Worm (Caenorhabditis elegans) whole organism, L1 larva: ENCODE results near the gene sup-18.

Experiments used
- C04F5.9 ChIP-seq: sonication (generic microtip); optimal IDR thresholded peaks from 2 replicates; lab custom pipeline; 2016; ENCODE audit warnings: missing genetic modification characterization, missing compliant biosample characterization
- Y116A8C.19 ChIP-seq: sonication (generic microtip); optimal IDR thresholded peaks from 2 replicates; lab custom pipeline; 2016; ENCODE audit warnings: missing compliant biosample characterization, missing genetic modification characterization, borderline replicate concordance
- aha-1 ChIP-seq: fragments of 150-350 bp; optimal IDR thresholded peaks from 2 replicates; lab custom pipeline; 2014; ENCODE audit warnings: missing biosample characterization, missing genetic modification characterization
- ama-1 ChIP-seq: fragments of 150-350 bp; optimal IDR thresholded peaks from 2 replicates; lab custom pipeline; 2014
- blmp-1 ChIP-seq: fragments of 150-350 bp; optimal IDR thresholded peaks from 2 replicates; lab custom pipeline; 2014; ENCODE audit warnings: missing biosample characterization, missing genetic modification characterization
- ceh-90 ChIP-seq: sonication (generic microtip); optimal IDR thresholded peaks from 2 replicates; lab custom pipeline; 2016; ENCODE audit warnings: missing genetic modification characterization, missing compliant biosample characterization
- dsc-1 ChIP-seq: sonication (generic microtip); optimal IDR thresholded peaks from 2 replicates; lab custom pipeline; 2016; ENCODE audit warnings: mild to moderate bottlenecking, missing genetic modification characterization, missing compliant biosample characterization
- efl-1 ChIP-seq, 4 experiments: fragments of 150-350 bp; optimal IDR thresholded peaks in 3 of 4; peaks in 1 of 4; 1 replicate in 1 of 4; 2 replicates in 3 of 4; lab custom pipeline; 2014; ENCODE audit warnings: missing biosample characterization in 2 of 4, missing genetic modification characterization in 2 of 4, missing genetic modification reagents in 2 of 4
- egl-13 ChIP-seq: sonication (generic microtip); optimal IDR thresholded peaks from 2 replicates; lab custom pipeline; 2016; ENCODE audit warnings: missing genotype, missing genetic modification reagents, missing genetic modification characterization, missing compliant biosample characterization
- egl-27 ChIP-seq, 2 experiments: fragments of 150-350 bp in 1 of 2; sonication (generic microtip); optimal IDR thresholded peaks; 3 replicates each; lab custom pipeline; 2017 to 2018; ENCODE audit warnings: missing biosample characterization in 2 of 2, missing genetic modification characterization in 2 of 2, missing genetic modification reagents in 2 of 2
- elt-2 ChIP-seq: sonication (generic microtip); optimal IDR thresholded peaks from 2 replicates; lab custom pipeline; 2016; ENCODE audit warnings: missing genetic modification characterization, mild to moderate bottlenecking, inconsistent platforms, missing compliant biosample characterization, missing genetic modification reagents
- ets-5 ChIP-seq: fragments of 200-800 bp; sonication (Bioruptor generic); IDR thresholded peaks from 2 replicates; pipeline ENCODE4 v1.3.6; 2022; ENCODE audit warnings: missing genetic modification characterization, missing compliant biosample characterization
- grh-1 ChIP-seq: fragments of 200-800 bp; sonication (Bioruptor generic); IDR thresholded peaks from 2 replicates; pipeline ENCODE4 v1.3.6; 2022; ENCODE audit warnings: missing genetic modification reagents, missing genetic modification characterization, missing compliant biosample characterization
- irx-1 ChIP-seq: sonication (generic microtip); optimal IDR thresholded peaks from 2 replicates; lab custom pipeline; 2016; ENCODE audit warnings: missing genetic modification characterization, missing compliant biosample characterization
- lin-14 ChIP-seq: fragments of 200-800 bp; sonication (Bioruptor generic); optimal IDR thresholded peaks from 2 replicates; lab custom pipeline; 2018; ENCODE audit warnings: mild to moderate bottlenecking, missing genetic modification characterization, moderate library complexity, missing compliant biosample characterization
- lsy-2 ChIP-seq, 2 experiments: fragments of 150-350 bp; optimal IDR thresholded peaks; 2 replicates each; lab custom pipeline; 2014; ENCODE audit warnings: missing biosample characterization in 2 of 2, missing genetic modification characterization in 2 of 2
- mab-9 ChIP-seq: fragments of 200-800 bp; sonication (Bioruptor generic); IDR thresholded peaks from 2 replicates; pipeline ENCODE4 v1.3.6; 2022; ENCODE audit warnings: missing genetic modification reagents, missing genetic modification characterization, missing compliant biosample characterization
- mep-1 ChIP-seq: fragments of 150-350 bp; optimal IDR thresholded peaks from 2 replicates; lab custom pipeline; 2014; ENCODE audit warnings: missing biosample characterization, missing genetic modification characterization
- nhr-19 ChIP-seq: fragments of 200-800 bp; sonication (Bioruptor generic); conservative IDR thresholded peaks from 2 replicates; pipeline ENCODE4 v1.3.6; 2022; ENCODE audit warnings: missing genetic modification characterization, missing compliant biosample characterization
- nhr-20 ChIP-seq: sonication (generic microtip); optimal IDR thresholded peaks from 2 replicates; lab custom pipeline; 2016; ENCODE audit warnings: mild to moderate bottlenecking, missing genetic modification characterization, missing compliant biosample characterization
- nhr-237 ChIP-seq: fragments of 150-350 bp; optimal IDR thresholded peaks from 2 replicates; lab custom pipeline; 2014; ENCODE audit warnings: missing biosample characterization, missing genetic modification characterization
- nhr-28 ChIP-seq: fragments of 150-350 bp; optimal IDR thresholded peaks from 2 replicates; lab custom pipeline; 2014; ENCODE audit warnings: missing biosample characterization, missing genetic modification characterization
- nhr-71 ChIP-seq: sonication (generic microtip); optimal IDR thresholded peaks from 2 replicates; lab custom pipeline; 2016; ENCODE audit warnings: mild to moderate bottlenecking, missing genetic modification characterization, moderate library complexity, missing compliant biosample characterization
- nhr-77 ChIP-seq: fragments of 150-350 bp; optimal IDR thresholded peaks from 2 replicates; lab custom pipeline; 2014; ENCODE audit warnings: missing biosample characterization, missing genetic modification characterization
- nhr-84 ChIP-seq: sonication (generic microtip); optimal IDR thresholded peaks from 2 replicates; lab custom pipeline; 2017; ENCODE audit warnings: missing biosample characterization, missing genetic modification characterization
- nhr-90 ChIP-seq: sonication (generic microtip); optimal IDR thresholded peaks from 2 replicates; lab custom pipeline; 2016; ENCODE audit warnings: mild to moderate bottlenecking, missing genetic modification characterization, missing compliant biosample characterization; ENCODE audit not compliant: poor library complexity
- pag-3 ChIP-seq: sonication (generic microtip); optimal IDR thresholded peaks from 2 replicates; lab custom pipeline; 2017; ENCODE audit warnings: missing genetic modification characterization, mild to moderate bottlenecking, missing compliant biosample characterization, antibody characterized with exemption, borderline replicate concordance; ENCODE audit not compliant: insufficient read depth
- pqm-1 ChIP-seq: sonication (generic microtip); optimal IDR thresholded peaks from 3 replicates; lab custom pipeline; 2017; ENCODE audit warnings: missing biosample characterization, missing genetic modification characterization
- rnt-1 ChIP-seq: sonication (generic microtip); optimal IDR thresholded peaks from 2 replicates; lab custom pipeline; 2016; ENCODE audit warnings: mild to moderate bottlenecking, missing genetic modification characterization, moderate library complexity, missing compliant biosample characterization
- skn-1 ChIP-seq: fragments of 150-350 bp; optimal IDR thresholded peaks from 2 replicates; lab custom pipeline; 2014; ENCODE audit warnings: missing biosample characterization, missing genetic modification characterization
- snu-23 ChIP-seq: sonication (generic microtip); optimal IDR thresholded peaks from 2 replicates; lab custom pipeline; 2016; ENCODE audit warnings: missing genetic modification characterization, missing compliant biosample characterization
- sup-37 ChIP-seq: fragments of 200-800 bp; sonication (Bioruptor generic); optimal IDR thresholded peaks from 2 replicates; lab custom pipeline; 2018; ENCODE audit warnings: mild to moderate bottlenecking, missing genetic modification characterization, missing compliant biosample characterization
- unc-130 ChIP-seq: fragments of 150-350 bp; optimal IDR thresholded peaks from 2 replicates; lab custom pipeline; 2017; ENCODE audit warnings: missing biosample characterization, missing genetic modification characterization, inconsistent platforms
- vab-15 ChIP-seq: sonication (generic microtip); optimal IDR thresholded peaks from 2 replicates; lab custom pipeline; 2017; ENCODE audit warnings: missing genotype, mild to moderate bottlenecking, missing genetic modification characterization, missing compliant biosample characterization

The sup-18 gene

ce11 chrIII:7882900-7883299 is 4.2 kb upstream of the sup-18 start, which contains the start of gene ZK688.9:
ZK688.9 (minus strand) TSS chrIII:7883000.
- TF ChIP-seq C04F5.9 = no peak
- no peak for TF ChIP-seq nhr-90 (tag; lab: Kevin White, UChicago)
- no peak for TF ChIP-seq skn-1 (tag; lab: Kevin White, UChicago)
- TF ChIP-seq nhr-237 (tag; lab: Kevin White, UChicago) = no peak
- TF ChIP-seq egl-27 (tag; optimal IDR thresholded peaks at IDR 0.05; lab: Kevin White, UChicago) = no peak
- TF ChIP-seq aha-1 (tag; lab: Kevin White, UChicago) = no peak
- no peak for TF ChIP-seq snu-23
- TF ChIP-seq mab-9 (GFP tag; lab: Robert Waterston, UW) = no peak
- no peak for TF ChIP-seq grh-1
- TF ChIP-seq blmp-1 (tag; lab: Kevin White, UChicago) = no peak

ce11 chrIII:7880132-7880715 is 1.5 kb upstream of the sup-18 start:
- no peak for TF ChIP-seq pag-3
- peak; percentile 53 for TF ChIP-seq rnt-1 (tag; lab: Kevin White, UChicago)
- peak; percentile 21 for TF ChIP-seq unc-130 (tag; lab: Kevin White, UChicago)
- TF ChIP-seq efl-1 (optimal IDR thresholded peaks at IDR 0.05; lab: Kevin White, UChicago) = no peak
- TF ChIP-seq efl-1 (GFP tag; optimal IDR thresholded peaks at IDR 0.05 in 1 of 2; lab: Kevin White, UChicago) = peak in 1 of 2 experiments; percentile 61
- TF ChIP-seq lin-14 (GFP tag; lab: Kevin White, UChicago) = peak; percentile 78
- TF ChIP-seq ama-1 (lab: Kevin White, UChicago) = no peak
- no peak for TF ChIP-seq pqm-1 (tag; lab: Kevin White, UChicago)
- TF ChIP-seq lsy-2 (tag; optimal IDR thresholded peaks at IDR 0.05; lab: Kevin White, UChicago) = peak in 1 of 2 experiments; percentile 54
- TF ChIP-seq nhr-20 = peak; percentile 27
- peak; percentile 50 for TF ChIP-seq dsc-1 (tag; lab: Kevin White, UChicago)
- no peak for TF ChIP-seq ceh-90 (tag; lab: Kevin White, UChicago)
- TF ChIP-seq nhr-71 (tag; lab: Kevin White, UChicago) = peak; percentile 46
- TF ChIP-seq snu-23 = peak; percentile 20
- TF ChIP-seq nhr-19 (GFP tag; lab: Robert Waterston, UW) = peak; percentile 10; the same call in 1 of the 2 replicates
- no peak for TF ChIP-seq sup-37

- TF ChIP-seq mep-1 (tag; lab: Kevin White, UChicago) (no peak), nhr-77 (tag; lab: Kevin White, UChicago) (no peak), egl-13 (no peak), rnt-1 (tag; lab: Kevin White, UChicago) (no peak), dsc-1 (tag; lab: Kevin White, UChicago) (no peak), nhr-71 (tag; lab: Kevin White, UChicago) (no peak), ama-1 (lab: Kevin White, UChicago) (no peak), Y116A8C.19 (tag; lab: Kevin White, UChicago) (no peak), irx-1 (tag; lab: Kevin White, UChicago) (no peak), ets-5 (no peak), vab-15 (tag; lab: Kevin White, UChicago) (no peak), nhr-84 (tag; lab: Kevin White, UChicago) (no peak), nhr-28 (tag; lab: Kevin White, UChicago) (no peak), elt-2 (tag; lab: Kevin White, UChicago) (no peak), C04F5.9 (no peak)
These were observed 1.6 kb downstream of the sup-18 start for ce11 chrIII:7877090-7877489.

ce11 chrIII:7873481-7873880 is 5.2 kb downstream of the sup-18 start, which contains the start of gene tyr-1:
tyr-1 (plus strand) TSS chrIII:7873781.
- no peak for TF ChIP-seq efl-1 (optimal IDR thresholded peaks at IDR 0.05; lab: Kevin White, UChicago)
- peak in 1 of 2 experiments; percentile 17 for TF ChIP-seq efl-1 (GFP tag; optimal IDR thresholded peaks at IDR 0.05 in 1 of 2; lab: Kevin White, UChicago)
- no peak for TF ChIP-seq nhr-28 (tag; lab: Kevin White, UChicago)
